Fruit fly (Drosophila melanogaster) whole organism, embryonic: ENCODE data around the gene Tfb4.

ENCODE experiments used
- Aef1 ChIP-seq: fragments of 200-800 bp; sonication (Bioruptor generic); IDR thresholded peaks from 3 replicates; pipeline ENCODE4 v1.3.6; 2022; ENCODE audit warnings: missing biosample characterization, missing genetic modification characterization
- Atf6 ChIP-seq: fragments of 200-800 bp; sonication (Bioruptor generic); IDR thresholded peaks from 2 replicates; pipeline ENCODE4 v1.3.6; 2022; ENCODE audit warnings: missing biosample characterization, missing genetic modification characterization
- Bdp1 ChIP-seq: fragments of 200-800 bp; sonication (Bioruptor generic); optimal IDR thresholded peaks from 3 replicates; lab custom pipeline; 2016; ENCODE audit warnings: missing biosample characterization, missing genetic modification characterization
- Bteb2 ChIP-seq: fragments of 200-800 bp; sonication (Bioruptor generic); optimal IDR thresholded peaks from 2 replicates; lab custom pipeline; 2016; ENCODE audit warnings: missing biosample characterization, missing genetic modification characterization
- CG10321 ChIP-seq: fragments of 200-800 bp; sonication (Bioruptor generic); IDR thresholded peaks from 2 replicates; pipeline ENCODE4 v1.3.6; 2022; ENCODE audit warnings: missing biosample characterization, missing genetic modification characterization
- CG10366 ChIP-seq: fragments of 200-800 bp; sonication (Bioruptor generic); IDR thresholded peaks from 2 replicates; pipeline ENCODE4 v1.3.6; 2022; ENCODE audit warnings: missing biosample characterization, missing genetic modification characterization
- CG10565 ChIP-seq: fragments of 200-800 bp; sonication (Bioruptor generic); optimal IDR thresholded peaks from 3 replicates; lab custom pipeline; 2016; ENCODE audit warnings: missing biosample characterization, mild to moderate bottlenecking, missing genetic modification characterization
- CG11398 ChIP-seq: fragments of 200-800 bp; sonication (Bioruptor generic); optimal IDR thresholded peaks from 2 replicates; lab custom pipeline; 2016; ENCODE audit warnings: missing biosample characterization, missing genetic modification characterization
- CG12769 ChIP-seq: fragments of 200-800 bp; sonication (Bioruptor generic); optimal IDR thresholded peaks from 2 replicates; lab custom pipeline; 2019; ENCODE audit warnings: missing biosample characterization, mild to moderate bottlenecking, missing genetic modification characterization, moderate library complexity
- CG15601 ChIP-seq: fragments of 200-800 bp; sonication (Bioruptor generic); optimal IDR thresholded peaks from 3 replicates; lab custom pipeline; 2019; ENCODE audit warnings: missing biosample characterization, mild to moderate bottlenecking, missing genetic modification characterization, moderate library complexity
- CG15696 ChIP-seq: fragments of 200-800 bp; sonication (Bioruptor generic); optimal IDR thresholded peaks from 2 replicates; lab custom pipeline; 2019; ENCODE audit warnings: missing biosample characterization, mild to moderate bottlenecking, missing genetic modification characterization, moderate library complexity
- CG32772 ChIP-seq: fragments of 200-800 bp; sonication (Bioruptor generic); IDR thresholded peaks from 2 replicates; pipeline ENCODE4 v1.3.6; 2022; ENCODE audit warnings: missing biosample characterization, missing genetic modification characterization
- CG43689 ChIP-seq: fragments of 200-800 bp; sonication (Bioruptor generic); IDR thresholded peaks from 2 replicates; pipeline ENCODE4 v1.3.6; 2022; ENCODE audit warnings: missing biosample characterization, missing genetic modification characterization
- CG4424 ChIP-seq: fragments of 200-800 bp; sonication (Bioruptor generic); optimal IDR thresholded peaks from 3 replicates; lab custom pipeline; 2016; ENCODE audit warnings: missing biosample characterization, missing genetic modification characterization
- CG4707 ChIP-seq: fragments of 200-800 bp; sonication (Bioruptor generic); optimal IDR thresholded peaks from 2 replicates; lab custom pipeline; 2018; ENCODE audit warnings: missing biosample characterization, mild to moderate bottlenecking, missing genetic modification characterization, moderate library complexity
- CG4854 ChIP-seq: fragments of 200-800 bp; sonication (Bioruptor generic); optimal IDR thresholded peaks from 2 replicates; lab custom pipeline; 2016; ENCODE audit warnings: missing biosample characterization, missing genetic modification characterization, inconsistent platforms
- CG7928 ChIP-seq: fragments of 200-800 bp; sonication (Bioruptor generic); optimal IDR thresholded peaks from 2 replicates; lab custom pipeline; 2017; ENCODE audit warnings: missing biosample characterization, mild to moderate bottlenecking, missing genetic modification characterization
- CG8089 ChIP-seq: fragments of 200-800 bp; sonication (Bioruptor generic); optimal IDR thresholded peaks from 3 replicates; lab custom pipeline; 2016; ENCODE audit warnings: missing biosample characterization, missing genetic modification characterization
- Dbx ChIP-seq: fragments of 200-800 bp; sonication (Bioruptor generic); IDR thresholded peaks from 3 replicates; pipeline ENCODE4 v1.3.6; 2022; ENCODE audit warnings: missing biosample characterization, missing genetic modification characterization
- Doc3 ChIP-seq: fragments of 200-800 bp; sonication (Bioruptor generic); IDR thresholded peaks from 3 replicates; pipeline ENCODE4 v1.3.6; 2022; ENCODE audit warnings: missing biosample characterization, missing genetic modification characterization; ENCODE audit not compliant: partially characterized antibody
- E2f1 ChIP-seq: fragments of 200-800 bp; sonication (Bioruptor generic); IDR thresholded peaks from 2 replicates; pipeline ENCODE4 v1.3.6; 2022; ENCODE audit warnings: missing biosample characterization, missing genetic modification characterization
- H15 ChIP-seq: fragments of 200-800 bp; sonication (Bioruptor generic); IDR thresholded peaks from 3 replicates; pipeline ENCODE4 v1.3.6; 2022; ENCODE audit warnings: missing biosample characterization, missing genetic modification characterization
- HmgD ChIP-seq: fragments of 200-800 bp; sonication (Bioruptor generic); optimal IDR thresholded peaks from 3 replicates; lab custom pipeline; 2016; ENCODE audit warnings: missing biosample characterization, missing genetic modification characterization
- Hr51 ChIP-seq, 2 experiments: fragments of 200-800 bp; sonication (Bioruptor generic); optimal IDR thresholded peaks; 2 replicates in 1 of 2; 3 replicates in 1 of 2; lab custom pipeline; 2016 to 2018; ENCODE audit warnings: missing biosample characterization in 2 of 2, missing genetic modification characterization in 2 of 2, mild to moderate bottlenecking in 1 of 2, moderate library complexity in 1 of 2
- Hr78 ChIP-seq, 2 experiments: fragments of 200-800 bp in 1 of 2; fragments of >200 bp in 1 of 2; sonication (Bioruptor generic) in 1 of 2; optimal IDR thresholded peaks; 2 replicates each; lab custom pipeline; 2017 to 2019; ENCODE audit warnings: missing biosample characterization in 2 of 2, missing genetic modification characterization in 2 of 2, mild to moderate bottlenecking in 1 of 2, moderate library complexity in 1 of 2
- Kr ChIP-seq: fragments of 200-800 bp; sonication (Bioruptor generic); optimal IDR thresholded peaks from 2 replicates; lab custom pipeline; 2017; ENCODE audit warnings: missing biosample characterization, mild to moderate bottlenecking, missing genetic modification characterization
- Lpt ChIP-seq: fragments of >200 bp; optimal IDR thresholded peaks from 2 replicates; lab custom pipeline; 2018; ENCODE audit warnings: missing biosample characterization, missing genetic modification characterization
- MESR4 ChIP-seq: fragments of 200-800 bp; sonication (Bioruptor generic); optimal IDR thresholded peaks from 2 replicates; lab custom pipeline; 2018; ENCODE audit warnings: missing biosample characterization, mild to moderate bottlenecking, missing genetic modification characterization, moderate library complexity
- Meics ChIP-seq: fragments of 200-800 bp; sonication (Bioruptor generic); optimal IDR thresholded peaks from 2 replicates; lab custom pipeline; 2017; ENCODE audit warnings: missing biosample characterization, mild to moderate bottlenecking, missing genetic modification characterization
- Side ChIP-seq: fragments of 200-800 bp; sonication (Bioruptor generic); optimal IDR thresholded peaks from 2 replicates; lab custom pipeline; 2016; ENCODE audit warnings: missing biosample characterization, missing genetic modification characterization
- Sox102F ChIP-seq: fragments of 200-800 bp; sonication (Bioruptor generic); optimal IDR thresholded peaks from 2 replicates; lab custom pipeline; 2018; ENCODE audit warnings: missing biosample characterization, mild to moderate bottlenecking, missing genetic modification characterization, moderate library complexity
- Spps ChIP-seq: fragments of 200-800 bp; sonication (Bioruptor generic); optimal IDR thresholded peaks from 2 replicates; lab custom pipeline; 2018; ENCODE audit warnings: missing biosample characterization, mild to moderate bottlenecking, missing genetic modification characterization
- Ssrp ChIP-seq: fragments of 200-800 bp; sonication (Bioruptor generic); optimal IDR thresholded peaks from 2 replicates; lab custom pipeline; 2018; ENCODE audit warnings: missing biosample characterization, mild to moderate bottlenecking, missing genetic modification characterization, moderate library complexity
- crol ChIP-seq: fragments of 200-800 bp; sonication (Bioruptor generic); IDR thresholded peaks from 2 replicates; pipeline ENCODE4 v1.3.6; 2022; ENCODE audit warnings: missing biosample characterization, missing genetic modification characterization
- cwo ChIP-seq: fragments of 200-800 bp; sonication (Bioruptor generic); optimal IDR thresholded peaks from 3 replicates; lab custom pipeline; 2017; ENCODE audit warnings: missing biosample characterization, missing genetic modification characterization, mild to moderate bottlenecking, moderate library complexity, missing genetic modification reagents
- dati ChIP-seq: fragments of 200-800 bp; sonication (Bioruptor generic); IDR thresholded peaks from 2 replicates; pipeline ENCODE4 v1.3.6; 2022; ENCODE audit warnings: missing biosample characterization, missing genetic modification characterization
- eve ChIP-seq, 2 experiments: fragments of >200 bp; optimal IDR thresholded peaks; 2 replicates each; lab custom pipeline; 2017; ENCODE audit warnings: missing biosample characterization in 2 of 2, missing genetic modification characterization in 2 of 2
- fd3F ChIP-seq: fragments of 200-800 bp; sonication (Bioruptor generic); optimal IDR thresholded peaks from 2 replicates; lab custom pipeline; 2018; ENCODE audit warnings: missing biosample characterization, mild to moderate bottlenecking, missing genetic modification characterization, moderate library complexity
- gcm ChIP-seq: fragments of 200-800 bp; sonication (Bioruptor generic); optimal IDR thresholded peaks from 2 replicates; lab custom pipeline; 2019; ENCODE audit warnings: missing biosample characterization, mild to moderate bottlenecking, missing genetic modification characterization, moderate library complexity
- gro ChIP-seq: fragments of 200-800 bp; sonication (Bioruptor generic); optimal IDR thresholded peaks from 2 replicates; lab custom pipeline; 2016; ENCODE audit warnings: missing biosample characterization, missing genetic modification characterization
- gt ChIP-seq: fragments of 200-800 bp; sonication (Bioruptor generic); IDR thresholded peaks from 2 replicates; pipeline ENCODE4 v1.3.6; 2022; ENCODE audit warnings: missing biosample characterization, missing genetic modification characterization
- hth ChIP-seq: fragments of >200 bp; optimal IDR thresholded peaks from 2 replicates; lab custom pipeline; 2017; ENCODE audit warnings: inconsistent platforms
- p53 ChIP-seq: fragments of 200-800 bp; sonication (Bioruptor generic); optimal IDR thresholded peaks from 2 replicates; lab custom pipeline; 2016; ENCODE audit warnings: missing biosample characterization, missing genetic modification characterization
- pho ChIP-seq: fragments of 200-800 bp; sonication (Bioruptor generic); optimal IDR thresholded peaks from 2 replicates; lab custom pipeline; 2016; ENCODE audit warnings: missing biosample characterization, missing genetic modification characterization
- sima ChIP-seq: fragments of 200-800 bp; sonication (Bioruptor generic); optimal IDR thresholded peaks from 2 replicates; lab custom pipeline; 2016; ENCODE audit warnings: missing biosample characterization, missing genetic modification characterization
- stc ChIP-seq: fragments of 200-800 bp; sonication (Bioruptor generic); IDR thresholded peaks from 2 replicates; pipeline ENCODE4 v1.3.6; 2022; ENCODE audit warnings: missing biosample characterization, missing genetic modification characterization
- tap ChIP-seq: fragments of 200-800 bp; optimal IDR thresholded peaks from 3 replicates; lab custom pipeline; 2019; ENCODE audit warnings: missing biosample characterization, mild to moderate bottlenecking, missing genetic modification characterization, moderate library complexity
- tin ChIP-seq: fragments of 200-800 bp; sonication (Bioruptor generic); optimal IDR thresholded peaks from 3 replicates; lab custom pipeline; 2016; ENCODE audit warnings: missing biosample characterization, missing genetic modification characterization
- tna ChIP-seq: fragments of 200-800 bp; sonication (Bioruptor generic); IDR thresholded peaks from 2 replicates; pipeline ENCODE4 v1.3.6; 2022; ENCODE audit warnings: missing biosample characterization, missing genetic modification characterization; ENCODE audit not compliant: partially characterized antibody

The Tfb4 gene

DNA sequence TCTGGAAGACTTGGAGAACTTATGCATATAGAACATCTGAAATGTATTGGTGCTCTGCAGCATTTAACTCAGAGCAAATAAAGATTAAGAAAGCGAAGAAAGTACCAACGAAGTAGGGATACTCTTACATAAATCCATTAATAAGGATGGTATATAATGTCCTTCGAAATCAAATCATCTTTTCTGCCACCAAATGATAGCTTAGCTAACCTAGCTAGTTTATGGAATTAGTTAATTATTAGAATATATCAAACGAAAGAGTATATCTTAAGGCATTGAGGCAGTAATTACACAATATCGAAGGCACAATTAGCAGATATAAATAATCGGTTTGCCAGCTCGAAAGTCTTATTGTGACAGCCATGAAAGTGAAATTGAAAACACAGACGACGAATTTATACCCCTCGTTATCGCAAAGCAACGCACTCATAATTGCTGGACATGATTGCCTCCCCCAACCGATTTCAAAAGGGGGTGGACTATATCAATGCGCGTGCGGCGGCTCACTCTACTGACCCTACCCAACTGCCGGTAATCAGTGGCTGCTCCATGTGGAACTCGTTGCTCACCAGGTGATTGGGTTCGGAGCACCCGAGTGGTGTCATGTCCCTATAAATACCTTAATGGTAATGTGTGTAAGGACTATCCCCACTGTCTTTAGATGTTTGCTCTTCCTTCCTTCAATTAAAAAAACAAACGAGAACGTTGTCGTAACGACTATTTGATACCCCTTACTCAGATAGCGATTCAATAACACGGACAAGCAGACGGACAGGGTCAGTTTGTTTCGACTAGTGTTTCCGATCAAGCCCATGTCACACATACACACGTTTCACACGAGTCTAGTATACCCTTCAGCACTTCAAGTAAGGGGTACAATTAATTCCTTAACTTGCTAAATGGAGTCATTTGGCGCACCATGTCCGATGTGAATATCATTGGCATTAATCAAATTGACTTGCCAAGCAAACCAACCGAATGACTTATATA lies 5.8 kb downstream of the Tfb4 start (continued):
- TF ChIP-seq gro (GFP tag; lab: Kevin White, UChicago) (peak; percentile 38), Atf6 (GFP tag; lab: Robert Waterston, UW) (0 out of 2 replicates have a peak, but pooled peaks have one; percentile 30), Side (no peak), H15 (GFP tag; lab: Robert Waterston, UW) (no peak), Doc3 (GFP tag; lab: Robert Waterston, UW) (no peak), Bdp1 (GFP tag; lab: Kevin White, UChicago) (no peak), Kr (GFP tag; lab: Kevin White, UChicago) (no peak), Spps (no peak), tap (tag; lab: Kevin White, UChicago) (peak; percentile 62), Hr78 (GFP tag; optimal IDR thresholded peaks at IDR 0.05; lab: Kevin White, UChicago) (no peak), MESR4 (no peak), cwo (peak; percentile 53), CG10565 (no peak), eve (GFP tag; optimal IDR thresholded peaks at IDR 0.05; lab: Kevin White, UChicago) (no peak), CG4424 (peak; percentile 55), sima (GFP tag; lab: Kevin White, UChicago) (no peak), CG10321 (GFP tag; lab: Robert Waterston, UW) (no peak), CG8089 (no peak), p53 (GFP tag; lab: Kevin White, UChicago) (no peak), gt (GFP tag; lab: Robert Waterston, UW) (0 out of 2 replicates have a peak, but pooled peaks have one; percentile 9), Ssrp (tag; lab: Kevin White, UChicago) (peak; percentile 42), Lpt (GFP tag; lab: Kevin White, UChicago) (no peak), CG4707 (GFP tag; lab: Kevin White, UChicago) (no peak), CG32772 (GFP tag; lab: Robert Waterston, UW) (0 out of 2 replicates have a peak, but pooled peaks have one; percentile 12), tin (GFP tag; lab: Kevin White, UChicago) (peak; percentile 1), gcm (GFP tag; lab: Kevin White, UChicago) (peak; percentile 3), CG15696 (tag; lab: Kevin White, UChicago) (no peak), CG4854 (GFP tag; lab: Kevin White, UChicago) (peak; percentile 24), CG10366 (GFP tag; lab: Robert Waterston, UW) (peak; percentile 29), crol (GFP tag; lab: Robert Waterston, UW) (no peak), HmgD (GFP tag; lab: Kevin White, UChicago) (no peak), CG7928 (no peak), Bteb2 (GFP tag; lab: Kevin White, UChicago) (no peak), Meics (GFP tag; lab: Kevin White, UChicago) (peak; percentile 55), CG15601 (tag; lab: Kevin White, UChicago) (peak; percentile 54), Sox102F (GFP tag; lab: Kevin White, UChicago) (peak; percentile 79), Aef1 (GFP tag; lab: Robert Waterston, UW) (peak; percentile 16; the same call in 1 of the 3 replicates), stc (GFP tag; lab: Robert Waterston, UW) (peak; percentile 23; the same call in 1 of the 2 replicates), pho (GFP tag; lab: Kevin White, UChicago) (peak; percentile 18), Hr51 (GFP tag; optimal IDR thresholded peaks at IDR 0.05; lab: Kevin White, UChicago) (peak in 1 of 2 experiments; percentile 61), CG11398 (GFP tag; lab: Kevin White, UChicago) (no peak), tna (GFP tag; lab: Robert Waterston, UW) (no peak), Dbx (GFP tag; lab: Robert Waterston, UW) (no peak), dati (GFP tag; lab: Robert Waterston, UW) (no peak), CG12769 (tag; lab: Kevin White, UChicago) (peak; percentile 79), CG43689 (GFP tag; lab: Robert Waterston, UW) (no peak), fd3F (GFP tag; lab: Kevin White, UChicago) (peak; percentile 17), hth (lab: Kevin White, UChicago) (no peak), E2f1 (no peak; the same call in 1 of the 2 replicates)
